Worm (Caenorhabditis elegans) whole organism, L4 larva: ENCODE data around the gene D1044.7.

Experiments
- F10B5.3 ChIP-seq: sonication (generic microtip); optimal IDR thresholded peaks from 2 replicates; lab custom pipeline; 2016; ENCODE audit warnings: mild to moderate bottlenecking, missing genetic modification characterization, missing compliant biosample characterization
- F37D6.2 ChIP-seq: sonication (generic microtip); optimal IDR thresholded peaks from 2 replicates; lab custom pipeline; 2016; ENCODE audit warnings: mild to moderate bottlenecking, missing genetic modification characterization, missing compliant biosample characterization
- R02D3.7 ChIP-seq: fragments of 150-350 bp; sonication (generic microtip); optimal IDR thresholded peaks from 3 replicates; lab custom pipeline; 2014; ENCODE audit warnings: missing biosample characterization, missing genetic modification characterization
- T20F7.1 ChIP-seq: fragments of 200-800 bp; sonication (Bioruptor generic); optimal IDR thresholded peaks from 2 replicates; lab custom pipeline; 2018; ENCODE audit warnings: mild to moderate bottlenecking, missing genetic modification characterization, missing compliant biosample characterization
- T26A8.4 ChIP-seq: fragments of 200-800 bp; sonication (Bioruptor generic); IDR thresholded peaks from 2 replicates; pipeline ENCODE4 v1.3.6; 2022; ENCODE audit warnings: missing genetic modification characterization, missing compliant biosample characterization
- Y48G9A.11 ChIP-seq: fragments of 200-800 bp; sonication (Bioruptor generic); IDR thresholded peaks from 2 replicates; pipeline ENCODE4 v1.3.6; 2022; ENCODE audit warnings: missing genetic modification reagents, missing genetic modification characterization, missing compliant biosample characterization
- Y75B8A.6 ChIP-seq: fragments of 200-800 bp; sonication (Bioruptor generic); IDR thresholded peaks from 2 replicates; pipeline ENCODE4 v1.3.6; 2022; ENCODE audit warnings: missing genetic modification reagents, missing genetic modification characterization, missing compliant biosample characterization
- aly-2 ChIP-seq: sonication (generic microtip); optimal IDR thresholded peaks from 2 replicates; lab custom pipeline; 2018; ENCODE audit warnings: missing biosample characterization, missing genetic modification characterization
- ceh-28 ChIP-seq: fragments of 150-350 bp; optimal IDR thresholded peaks from 2 replicates; lab custom pipeline; 2014; ENCODE audit warnings: missing biosample characterization, missing genetic modification reagents, missing genetic modification characterization
- ceh-44 ChIP-seq: fragments of 200-800 bp; sonication (Bioruptor generic); IDR thresholded peaks from 2 replicates; pipeline ENCODE4 v1.3.6; 2022; ENCODE audit warnings: missing genetic modification reagents, missing genetic modification characterization, missing compliant biosample characterization
- ceh-82 ChIP-seq: sonication (generic microtip); optimal IDR thresholded peaks from 2 replicates; lab custom pipeline; 2017; ENCODE audit warnings: missing biosample characterization, missing genetic modification characterization
- ctbp-1 ChIP-seq: fragments of 200-800 bp; sonication (Bioruptor generic); IDR thresholded peaks from 2 replicates; pipeline ENCODE4 v1.3.6; 2022; ENCODE audit warnings: missing genetic modification reagents, missing genetic modification characterization, missing compliant biosample characterization
- daf-19 ChIP-seq: fragments of 200-800 bp; sonication (Bioruptor generic); conservative IDR thresholded peaks from 2 replicates; pipeline ENCODE4 v1.3.6; 2022; ENCODE audit warnings: missing genetic modification characterization, missing compliant biosample characterization
- dmd-6 ChIP-seq: fragments of 200-800 bp; sonication (Bioruptor generic); IDR thresholded peaks from 2 replicates; pipeline ENCODE4 v1.3.6; 2022; ENCODE audit warnings: missing genetic modification reagents, missing genetic modification characterization, missing compliant biosample characterization
- dmd-8 ChIP-seq: fragments of 200-800 bp; sonication (Bioruptor generic); IDR thresholded peaks from 2 replicates; pipeline ENCODE4 v1.3.6; 2022; ENCODE audit warnings: missing genetic modification characterization, missing compliant biosample characterization
- dpl-1 ChIP-seq: fragments of 150-350 bp; optimal IDR thresholded peaks from 2 replicates; lab custom pipeline; 2014; ENCODE audit warnings: missing biosample characterization, missing genetic modification reagents, missing genetic modification characterization
- dve-1 ChIP-seq: sonication (generic microtip); optimal IDR thresholded peaks from 2 replicates; lab custom pipeline; 2017; ENCODE audit warnings: antibody characterized with exemption, mild to moderate bottlenecking, missing genetic modification characterization, missing compliant biosample characterization; ENCODE audit not compliant: insufficient read depth
- egl-27 ChIP-seq: sonication (generic microtip); optimal IDR thresholded peaks from 3 replicates; lab custom pipeline; 2017; ENCODE audit warnings: missing biosample characterization, missing genetic modification reagents, missing genetic modification characterization
- fkh-10 ChIP-seq: fragments of 150-350 bp; optimal IDR thresholded peaks from 2 replicates; lab custom pipeline; 2014; ENCODE audit warnings: missing biosample characterization, missing genetic modification reagents, missing genetic modification characterization
- fos-1 ChIP-seq: fragments of 150-350 bp; optimal IDR thresholded peaks from 2 replicates; lab custom pipeline; 2014; ENCODE audit warnings: missing biosample characterization, missing genetic modification characterization
- hif-1 ChIP-seq, 2 experiments: sonication (generic microtip); optimal IDR thresholded peaks; 2 replicates each; lab custom pipeline; 2016 to 2017; ENCODE audit warnings: missing compliant biosample characterization in 2 of 2, missing genetic modification characterization in 2 of 2, missing genetic modification reagents in 2 of 2, missing genotype in 2 of 2, mild to moderate bottlenecking in 1 of 2
- hlh-11 ChIP-seq: fragments of 200-800 bp; sonication (Bioruptor generic); optimal IDR thresholded peaks from 2 replicates; lab custom pipeline; 2018; ENCODE audit warnings: mild to moderate bottlenecking, missing genetic modification characterization, missing compliant biosample characterization
- hmg-1.1 ChIP-seq: fragments of 200-800 bp; sonication (Bioruptor generic); IDR thresholded peaks from 2 replicates; pipeline ENCODE4 v1.3.6; 2022; ENCODE audit warnings: missing genetic modification reagents, missing genetic modification characterization, missing compliant biosample characterization
- lin-1 ChIP-seq: fragments of 200-800 bp; sonication (Bioruptor generic); IDR thresholded peaks from 2 replicates; pipeline ENCODE4 v1.3.6; 2022; ENCODE audit warnings: missing genetic modification reagents, missing genetic modification characterization, missing compliant biosample characterization
- lin-38 ChIP-seq: fragments of 200-800 bp; sonication (Bioruptor generic); IDR thresholded peaks from 2 replicates; pipeline ENCODE4 v1.3.6; 2022; ENCODE audit warnings: missing genetic modification reagents, missing genetic modification characterization, missing compliant biosample characterization
- lin-39 ChIP-seq: fragments of 150-350 bp; optimal IDR thresholded peaks from 2 replicates; lab custom pipeline; 2014; ENCODE audit warnings: missing biosample characterization, missing genetic modification reagents, missing genetic modification characterization
- lir-3 ChIP-seq: sonication (generic microtip); optimal IDR thresholded peaks from 2 replicates; lab custom pipeline; 2016; ENCODE audit warnings: mild to moderate bottlenecking, missing genetic modification characterization, missing compliant biosample characterization
- lsy-2 ChIP-seq, 2 experiments: fragments of 150-350 bp in 1 of 2; sonication (generic microtip) in 1 of 2; optimal IDR thresholded peaks; 2 replicates each; lab custom pipeline; 2014 to 2017; ENCODE audit warnings: missing biosample characterization in 2 of 2, missing genetic modification characterization in 2 of 2
- madf-5 ChIP-seq, 2 experiments: fragments of 200-800 bp; sonication (Bioruptor generic); IDR thresholded peaks; 2 replicates each; pipeline ENCODE4 v1.3.6; 2022; ENCODE audit warnings: missing compliant biosample characterization in 2 of 2, missing genetic modification characterization in 2 of 2
- mdl-1 ChIP-seq, 2 experiments: fragments of 150-350 bp in 1 of 2; sonication (generic microtip) in 1 of 2; optimal IDR thresholded peaks; 2 replicates each; lab custom pipeline; 2014 to 2017; ENCODE audit warnings: missing biosample characterization in 2 of 2, missing genetic modification characterization in 2 of 2
- mep-1 ChIP-seq: fragments of 150-350 bp; sonication (generic microtip); optimal IDR thresholded peaks from 3 replicates; lab custom pipeline; 2014; ENCODE audit warnings: missing biosample characterization, missing genetic modification characterization
- nhr-102 ChIP-seq: sonication (generic microtip); optimal IDR thresholded peaks from 2 replicates; lab custom pipeline; 2016; ENCODE audit warnings: mild to moderate bottlenecking, missing genetic modification characterization, moderate library complexity, missing compliant biosample characterization
- nhr-11 ChIP-seq: fragments of 150-350 bp; optimal IDR thresholded peaks from 2 replicates; lab custom pipeline; 2014; ENCODE audit warnings: missing biosample characterization, missing genetic modification characterization
- nhr-111 ChIP-seq: fragments of 200-800 bp; sonication (Bioruptor generic); optimal IDR thresholded peaks from 2 replicates; lab custom pipeline; 2018; ENCODE audit warnings: mild to moderate bottlenecking, missing genetic modification characterization, missing compliant biosample characterization
- nhr-25 ChIP-seq: sonication (generic microtip); optimal IDR thresholded peaks from 2 replicates; lab custom pipeline; 2017; ENCODE audit warnings: missing genetic modification characterization, mild to moderate bottlenecking, missing compliant biosample characterization, antibody characterized with exemption, moderate library complexity, borderline replicate concordance; ENCODE audit not compliant: insufficient read depth
- nhr-41 ChIP-seq: fragments of 200-800 bp; sonication (Bioruptor generic); IDR thresholded peaks from 2 replicates; pipeline ENCODE4 v1.3.6; 2022; ENCODE audit warnings: missing genetic modification reagents, missing genetic modification characterization, missing compliant biosample characterization
- nhr-48 ChIP-seq: sonication (generic microtip); optimal IDR thresholded peaks from 2 replicates; lab custom pipeline; 2016; ENCODE audit warnings: mild to moderate bottlenecking, missing genetic modification characterization, missing compliant biosample characterization
- nhr-76 ChIP-seq: fragments of 150-350 bp; optimal IDR thresholded peaks from 2 replicates; lab custom pipeline; 2014; ENCODE audit warnings: missing biosample characterization, missing genetic modification characterization
- pqm-1 ChIP-seq: sonication (generic microtip); optimal IDR thresholded peaks from 2 replicates; lab custom pipeline; 2017; ENCODE audit warnings: missing biosample characterization, missing genetic modification characterization
- sdz-12 ChIP-seq: fragments of 200-800 bp; sonication (Bioruptor generic); optimal IDR thresholded peaks from 2 replicates; lab custom pipeline; 2018; ENCODE audit warnings: mild to moderate bottlenecking, missing genetic modification characterization, missing compliant biosample characterization
- set-16 ChIP-seq: fragments of 200-800 bp; sonication (Bioruptor generic); IDR thresholded peaks from 2 replicates; pipeline ENCODE4 v1.3.6; 2022; ENCODE audit warnings: missing genetic modification reagents, missing genetic modification characterization, missing compliant biosample characterization
- skn-1 ChIP-seq: fragments of 150-350 bp; optimal IDR thresholded peaks from 2 replicates; lab custom pipeline; 2014; ENCODE audit warnings: missing biosample characterization, missing genetic modification characterization
- snpc-1.2 ChIP-seq: fragments of 200-800 bp; sonication (Bioruptor generic); IDR thresholded peaks from 2 replicates; pipeline ENCODE4 v1.3.6; 2022; ENCODE audit warnings: missing genetic modification reagents, missing genetic modification characterization, missing compliant biosample characterization
- snpc-4 ChIP-seq: fragments of 150-350 bp; optimal IDR thresholded peaks from 2 replicates; lab custom pipeline; 2014; ENCODE audit warnings: missing biosample characterization, missing genetic modification characterization
- spr-1 ChIP-seq: sonication (generic microtip); optimal IDR thresholded peaks from 2 replicates; lab custom pipeline; 2016; ENCODE audit warnings: mild to moderate bottlenecking, missing genetic modification characterization, missing compliant biosample characterization
- spr-3 ChIP-seq: fragments of 200-800 bp; sonication (Bioruptor generic); optimal IDR thresholded peaks from 2 replicates; lab custom pipeline; 2018; ENCODE audit warnings: mild to moderate bottlenecking, missing genetic modification characterization, missing compliant biosample characterization
- unc-62 ChIP-seq, 3 experiments: fragments of 150-350 bp in 1 of 3; sonication (generic microtip); optimal IDR thresholded peaks in 2 of 3; peaks in 1 of 3; 1 replicate in 1 of 3; 2 replicates in 2 of 3; lab custom pipeline; 2014 to 2017; ENCODE audit warnings: missing biosample characterization in 3 of 3, missing genetic modification characterization in 3 of 3, missing genetic modification reagents in 3 of 3, missing genotype in 1 of 3
- zfp-2 ChIP-seq: sonication (generic microtip); optimal IDR thresholded peaks from 2 replicates; lab custom pipeline; 2016; ENCODE audit warnings: mild to moderate bottlenecking, missing genetic modification characterization, missing compliant biosample characterization
- zip-11 ChIP-seq: fragments of 200-800 bp; sonication (Bioruptor generic); IDR thresholded peaks from 2 replicates; pipeline ENCODE4 v1.3.6; 2022; ENCODE audit warnings: missing genetic modification characterization, missing compliant biosample characterization
- ztf-7 ChIP-seq: fragments of 150-350 bp; optimal IDR thresholded peaks from 2 replicates; lab custom pipeline; 2014; ENCODE audit warnings: missing biosample characterization, missing genetic modification characterization

The D1044.7 gene

ce11 chrIII:5552072-5552667 is 43.6 kb upstream of the D1044.7 start, which contains the start of gene F09F7.6:
TSS of gene F09F7.6 (minus strand) at chrIII:5552135.
- peak; percentile 24 for TF ChIP-seq nhr-102 (tag; lab: Kevin White, UChicago)
- peak in 1 of 2 experiments; percentile 69 for TF ChIP-seq lsy-2 (tag; optimal IDR thresholded peaks at IDR 0.05; lab: Kevin White, UChicago)
- no peak for TF ChIP-seq egl-27
- TF ChIP-seq nhr-111 = no peak
- no peak for TF ChIP-seq dpl-1 (GFP tag; lab: Kevin White, UChicago)
- TF ChIP-seq R02D3.7 (tag; lab: Kevin White, UChicago) = no peak
- TF ChIP-seq ceh-28 (tag; lab: Kevin White, UChicago) = no peak
- peak in 1 of 2 experiments; percentile 49 for TF ChIP-seq hif-1 (tag; optimal IDR thresholded peaks at IDR 0.05; lab: Kevin White, UChicago)
- peak; percentile 94 for TF ChIP-seq hlh-11
- no peak for TF ChIP-seq aly-2 (tag; lab: Kevin White, UChicago)
- no peak for TF ChIP-seq spr-1 (tag; lab: Kevin White, UChicago)
- TF ChIP-seq T20F7.1 (GFP tag; lab: Kevin White, UChicago) = peak; percentile 9
- TF ChIP-seq nhr-25 (tag; lab: Kevin White, UChicago) = no peak
- TF ChIP-seq lin-1 = no peak
- TF ChIP-seq ctbp-1 (GFP tag; lab: Robert Waterston, UW) = no peak
- peak; percentile 71 for TF ChIP-seq mep-1 (tag; lab: Kevin White, UChicago)
- TF ChIP-seq lin-38 (GFP tag; lab: Robert Waterston, UW) = no peak
- TF ChIP-seq nhr-76 (tag; lab: Kevin White, UChicago) = no peak
- TF ChIP-seq Y48G9A.11 (GFP tag; lab: Robert Waterston, UW) = no peak
- no peak for TF ChIP-seq pqm-1 (tag; lab: Kevin White, UChicago)
- TF ChIP-seq daf-19 (GFP tag; lab: Robert Waterston, UW) = no peak
- no peak for TF ChIP-seq zfp-2 (tag; lab: Kevin White, UChicago)
- TF ChIP-seq ztf-7 = peak; percentile 13
- TF ChIP-seq Y75B8A.6 (GFP tag; lab: Robert Waterston, UW) = no peak
- no peak for TF ChIP-seq lin-39 (tag; lab: Kevin White, UChicago)
- no peak for TF ChIP-seq F37D6.2 (tag; lab: Kevin White, UChicago)
- TF ChIP-seq ceh-44 (GFP tag; lab: Robert Waterston, UW) = no peak
- peak; percentile 96 for TF ChIP-seq dve-1 (tag; lab: Kevin White, UChicago)
- no peak for TF ChIP-seq set-16 (GFP tag; lab: Robert Waterston, UW)
- TF ChIP-seq zip-11 (GFP tag; lab: Robert Waterston, UW) = no peak
- TF ChIP-seq dmd-6 (GFP tag; lab: Robert Waterston, UW) = peak; percentile 81
- no peak for TF ChIP-seq F10B5.3
- no peak for TF ChIP-seq T26A8.4 (GFP tag; lab: Robert Waterston, UW)
- TF ChIP-seq fkh-10 (GFP tag; lab: Kevin White, UChicago) = no peak
- TF ChIP-seq unc-62 (GFP tag; optimal IDR thresholded peaks at IDR 0.05 in 1 of 2; lab: Kevin White, UChicago) = peak in 1 of 2 experiments; percentile 96
- TF ChIP-seq unc-62 (tag; optimal IDR thresholded peaks at IDR 0.05; lab: Kevin White, UChicago) = no peak
- TF ChIP-seq snpc-4 (tag; lab: Kevin White, UChicago) = no peak
- TF ChIP-seq dmd-8 (GFP tag; lab: Robert Waterston, UW) = no peak
- peak; percentile 67 for TF ChIP-seq nhr-11 (tag; lab: Kevin White, UChicago)
- no peak for TF ChIP-seq nhr-41 (GFP tag; lab: Robert Waterston, UW)
- peak; percentile 82 to 94 for TF ChIP-seq mdl-1 (tag; optimal IDR thresholded peaks at IDR 0.05; lab: Kevin White, UChicago)
- TF ChIP-seq spr-3 (GFP tag; lab: Kevin White, UChicago) = no peak
- no peak for TF ChIP-seq ceh-82 (tag; lab: Kevin White, UChicago)
- no peak for TF ChIP-seq lir-3 (tag; lab: Kevin White, UChicago)
- TF ChIP-seq fos-1 (tag; lab: Kevin White, UChicago) = no peak
- no peak for TF ChIP-seq snpc-1.2
- TF ChIP-seq sdz-12 (GFP tag; lab: Kevin White, UChicago) = no peak
- no peak for TF ChIP-seq skn-1 (tag; lab: Kevin White, UChicago)
- peak; percentile 33 for TF ChIP-seq nhr-48 (tag; lab: Kevin White, UChicago)
- no peak for TF ChIP-seq hmg-1.1 (GFP tag; lab: Robert Waterston, UW)
- no peak for TF ChIP-seq madf-5 (GFP tag; IDR thresholded peaks at IDR 0.05; lab: Robert Waterston, UW)
